Worm (Caenorhabditis elegans): ENCODE measurements around the gene tat-2.

The tat-2 gene

ce11 chrIV:4821054-4821453, 25.6 kb downstream of the tat-2 start, which contains the start of gene H06H21.8 (continued):
- TF ChIP-seq R02D3.7 (tag; optimal IDR thresholded peaks at IDR 0.05) (no peak), rbr-2 (tag; optimal IDR thresholded peaks at IDR 0.05) (no peak), hlh-30 (tag; optimal IDR thresholded peaks at IDR 0.05; ENCODE audit: insufficient read depth) (peak; percentile 45), tra-1 (GFP tag; IDR thresholded peaks at IDR 0.05) (peak; percentile 72; the same call in 1 of the 2 replicates), aly-2 (tag; optimal IDR thresholded peaks at IDR 0.05) (no peak), unc-62 (GFP tag; optimal IDR thresholded peaks at IDR 0.05 in 1 of 2) (no peak), unc-62 (tag; optimal IDR thresholded peaks at IDR 0.05) (no peak), ZK546.5 (tag; optimal IDR thresholded peaks at IDR 0.05) (no peak), ceh-44 (GFP tag; IDR thresholded peaks at IDR 0.05) (no peak), nhr-42 (GFP tag; IDR thresholded peaks at IDR 0.05) (no peak), lsy-2 (tag; optimal IDR thresholded peaks at IDR 0.05) (no peak), nhr-41 (GFP tag; IDR thresholded peaks at IDR 0.05) (no peak), ztf-7 (tag; optimal IDR thresholded peaks at IDR 0.05) (no peak), snpc-4 (tag; optimal IDR thresholded peaks at IDR 0.05) (no peak), lin-29 (GFP tag; IDR thresholded peaks at IDR 0.05) (no peak), ctbp-1 (GFP tag; IDR thresholded peaks at IDR 0.05) (no peak), Y105C5A.15 (GFP tag; IDR thresholded peaks at IDR 0.05) (no peak), T26A8.4 (GFP tag; IDR thresholded peaks at IDR 0.05) (no peak), daf-16 (GFP tag; optimal IDR thresholded peaks at IDR 0.05) (no peak), daf-16 (tag; optimal IDR thresholded peaks at IDR 0.05) (peak; percentile 70), fkh-10 (GFP tag; optimal IDR thresholded peaks at IDR 0.05) (no peak), ceh-28 (tag; optimal IDR thresholded peaks at IDR 0.05) (no peak), zfp-3 (GFP tag; conservative IDR thresholded peaks at IDR 0.05) (no peak), ceh-20 (GFP tag; IDR thresholded peaks at IDR 0.05) (no peak), set-16 (GFP tag; IDR thresholded peaks at IDR 0.05) (no peak), nhr-11 (tag; optimal IDR thresholded peaks at IDR 0.05) (no peak), ztf-11 (tag; optimal IDR thresholded peaks at IDR 0.05) (no peak), snpc-1.2 (GFP tag; IDR thresholded peaks at IDR 0.05) (no peak), nhr-25 (tag; optimal IDR thresholded peaks at IDR 0.05; ENCODE audit: borderline replicate concordance, insufficient read depth) (no peak), lir-3 (tag; optimal IDR thresholded peaks at IDR 0.05) (no peak), mdl-1 (tag; optimal IDR thresholded peaks at IDR 0.05) (peak in 1 of 2 experiments; percentile 3), F26F4.8 (GFP tag; conservative IDR thresholded peaks at IDR 0.05) (no peak), unc-130 (GFP tag; optimal IDR thresholded peaks at IDR 0.05) (no peak), nhr-237 (tag; optimal IDR thresholded peaks at IDR 0.05) (no peak), F37D6.2 (tag; optimal IDR thresholded peaks at IDR 0.05) (no peak), vab-7 (GFP tag; IDR thresholded peaks at IDR 0.05) (no peak), sdz-12 (GFP tag; optimal IDR thresholded peaks at IDR 0.05) (no peak), hlh-11 (tag; optimal IDR thresholded peaks at IDR 0.05) (peak; percentile 70), dve-1 (tag; optimal IDR thresholded peaks at IDR 0.05; ENCODE audit: insufficient read depth) (peak; percentile 83), lin-38 (GFP tag; IDR thresholded peaks at IDR 0.05) (no peak), Y5F2A.4 (GFP tag; optimal IDR thresholded peaks at IDR 0.05) (no peak)

DNA sequence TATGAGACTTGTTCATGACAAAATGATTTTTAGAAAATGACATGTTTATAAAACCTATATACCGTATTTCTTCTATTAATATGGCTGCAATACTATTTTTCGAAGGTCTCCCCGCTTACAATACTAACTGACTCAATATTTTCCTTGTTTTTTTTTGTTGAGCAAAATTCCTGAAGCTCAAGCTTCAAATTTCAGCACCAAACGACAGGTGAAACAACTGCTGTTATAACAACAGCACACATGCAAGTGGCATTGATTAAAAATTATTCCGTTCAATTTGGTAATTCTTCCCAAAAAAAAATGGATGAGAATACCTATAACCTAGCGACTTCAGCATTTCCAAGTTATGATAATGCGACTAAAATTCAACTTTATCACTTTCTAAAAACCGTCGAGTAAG, 32.5 kb downstream of the tat-2 start, which contains the start of gene srw-94:
TSS of gene srw-94 (plus strand) at position 301 of the 400 bp plus-strand sequence.
- no peak for TF ChIP-seq zfp-3 (GFP tag; conservative IDR thresholded peaks at IDR 0.05)
- TF ChIP-seq pqm-1 (tag; optimal IDR thresholded peaks at IDR 0.05): no peak
- TF ChIP-seq sdz-12 (GFP tag; optimal IDR thresholded peaks at IDR 0.05): no peak
- no peak for TF ChIP-seq nhr-10 (tag; optimal IDR thresholded peaks at IDR 0.05)
- no peak for TF ChIP-seq hlh-11 (tag; optimal IDR thresholded peaks at IDR 0.05)
- no peak for TF ChIP-seq madf-9 (GFP tag; conservative IDR thresholded peaks at IDR 0.05)
- no peak for TF ChIP-seq ama-1 (optimal IDR thresholded peaks at IDR 0.05)
- no peak for TF ChIP-seq hif-1 (tag; optimal IDR thresholded peaks at IDR 0.05)
- no peak for TF ChIP-seq mdt-29 (GFP tag; IDR thresholded peaks at IDR 0.05)
- TF ChIP-seq dmd-9 (GFP tag; IDR thresholded peaks at IDR 0.05): no peak
- no peak for TF ChIP-seq nhr-11 (tag; optimal IDR thresholded peaks at IDR 0.05)
- no peak for TF ChIP-seq Y105C5A.15 (GFP tag; IDR thresholded peaks at IDR 0.05)
- no peak for TF ChIP-seq duxl-1 (tag; optimal IDR thresholded peaks at IDR 0.05; ENCODE audit: poor library complexity)
